Fruit fly (Drosophila melanogaster) whole organism, embryonic: ENCODE measurements around the gene CG18788.

Source experiments
- Atf-2 ChIP-seq: fragments of 200-800 bp; sonication (Bioruptor generic); optimal IDR thresholded peaks from 2 replicates; lab custom pipeline; 2016; ENCODE audit warnings: missing biosample characterization, missing genetic modification characterization
- B-H2 ChIP-seq: fragments of 200-800 bp; sonication (Bioruptor generic); optimal IDR thresholded peaks from 2 replicates; lab custom pipeline; 2018; ENCODE audit warnings: missing biosample characterization, mild to moderate bottlenecking, missing genetic modification characterization
- Blimp-1 ChIP-seq: fragments of 200-800 bp; sonication (Bioruptor generic); optimal IDR thresholded peaks from 3 replicates; lab custom pipeline; 2018; ENCODE audit warnings: missing biosample characterization, missing genetic modification characterization, mild to moderate bottlenecking, moderate library complexity, missing genetic modification reagents
- CG10654 ChIP-seq: fragments of 200-800 bp; sonication (Bioruptor generic); optimal IDR thresholded peaks from 2 replicates; lab custom pipeline; 2016; ENCODE audit warnings: missing biosample characterization, missing genetic modification characterization
- CG11456 ChIP-seq: fragments of 200-800 bp; sonication (Bioruptor generic); IDR thresholded peaks from 3 replicates; pipeline ENCODE4 v1.3.6; 2022; ENCODE audit warnings: missing biosample characterization, missing genetic modification characterization
- CG13894 ChIP-seq: fragments of 200-800 bp; sonication (Bioruptor generic); optimal IDR thresholded peaks from 3 replicates; lab custom pipeline; 2018; ENCODE audit warnings: missing biosample characterization, mild to moderate bottlenecking, missing genetic modification characterization, moderate library complexity
- CG14441 ChIP-seq: fragments of 200-800 bp; sonication (Bioruptor generic); IDR thresholded peaks from 2 replicates; pipeline ENCODE4 v1.3.6; 2022; ENCODE audit warnings: missing biosample characterization, missing genetic modification characterization
- CG14667 ChIP-seq: fragments of 200-800 bp; sonication (Bioruptor generic); IDR thresholded peaks from 2 replicates; pipeline ENCODE4 v1.3.6; 2022; ENCODE audit warnings: missing biosample characterization, missing genetic modification characterization
- CG14710 ChIP-seq: fragments of 200-800 bp; sonication (Bioruptor generic); optimal IDR thresholded peaks from 3 replicates; lab custom pipeline; 2019; ENCODE audit warnings: missing biosample characterization, mild to moderate bottlenecking, missing genetic modification characterization, moderate library complexity
- CG1832 ChIP-seq: fragments of 200-800 bp; sonication (Bioruptor generic); optimal IDR thresholded peaks from 2 replicates; lab custom pipeline; 2017; ENCODE audit warnings: missing biosample characterization, mild to moderate bottlenecking, missing genetic modification characterization, inconsistent platforms
- CG18764 ChIP-seq: fragments of 200-800 bp; sonication (Bioruptor generic); optimal IDR thresholded peaks from 3 replicates; lab custom pipeline; 2016; ENCODE audit warnings: missing biosample characterization, missing genetic modification characterization
- CG3065 ChIP-seq: fragments of 200-800 bp; sonication (Bioruptor generic); optimal IDR thresholded peaks from 2 replicates; lab custom pipeline; 2016; ENCODE audit warnings: missing biosample characterization, missing genetic modification characterization
- CG34224 ChIP-seq: fragments of 200-800 bp; sonication (Bioruptor generic); IDR thresholded peaks from 3 replicates; pipeline ENCODE4 v1.3.6; 2022; ENCODE audit warnings: missing biosample characterization, missing genetic modification characterization; ENCODE audit not compliant: partially characterized antibody
- CG42726 ChIP-seq: fragments of 200-800 bp; sonication (Bioruptor generic); IDR thresholded peaks from 2 replicates; pipeline ENCODE4 v1.3.6; 2022; ENCODE audit warnings: missing biosample characterization, missing genetic modification characterization; ENCODE audit not compliant: partially characterized antibody
- CG6689 ChIP-seq: fragments of 200-800 bp; sonication (Bioruptor generic); IDR thresholded peaks from 2 replicates; pipeline ENCODE4 v1.3.6; 2022; ENCODE audit warnings: missing biosample characterization, missing genetic modification characterization
- CG6791 ChIP-seq: fragments of 200-800 bp; sonication (Bioruptor generic); IDR thresholded peaks from 3 replicates; pipeline ENCODE4 v1.3.6; 2022; ENCODE audit warnings: missing biosample characterization, missing genetic modification characterization; ENCODE audit not compliant: partially characterized antibody
- CG7786 ChIP-seq: fragments of 200-800 bp; sonication (Bioruptor generic); optimal IDR thresholded peaks from 2 replicates; lab custom pipeline; 2016; ENCODE audit warnings: missing biosample characterization, missing genetic modification characterization
- CG7839 ChIP-seq: fragments of 200-800 bp; sonication (Bioruptor generic); optimal IDR thresholded peaks from 3 replicates; lab custom pipeline; 2018; ENCODE audit warnings: missing biosample characterization, mild to moderate bottlenecking, missing genetic modification characterization, moderate library complexity
- CG7987 ChIP-seq: fragments of 200-800 bp; sonication (Bioruptor generic); optimal IDR thresholded peaks from 2 replicates; lab custom pipeline; 2018; ENCODE audit warnings: missing biosample characterization, mild to moderate bottlenecking, missing genetic modification characterization, moderate library complexity
- CG8089 ChIP-seq: fragments of 200-800 bp; sonication (Bioruptor generic); optimal IDR thresholded peaks from 3 replicates; lab custom pipeline; 2016; ENCODE audit warnings: missing biosample characterization, missing genetic modification characterization
- CG9609 ChIP-seq: fragments of 200-800 bp; sonication (Bioruptor generic); optimal IDR thresholded peaks from 3 replicates; lab custom pipeline; 2016; ENCODE audit warnings: missing biosample characterization, missing genetic modification characterization
- Eip74EF ChIP-seq, 2 experiments: fragments of 200-800 bp in 1 of 2; fragments of >200 bp in 1 of 2; sonication (Bioruptor generic) in 1 of 2; optimal IDR thresholded peaks; 2 replicates each; lab custom pipeline; 2017 to 2019; ENCODE audit warnings: missing biosample characterization in 2 of 2, missing genetic modification characterization in 2 of 2, mild to moderate bottlenecking in 1 of 2, moderate library complexity in 1 of 2
- HHEX ChIP-seq: fragments of 200-800 bp; sonication (Bioruptor generic); optimal IDR thresholded peaks from 3 replicates; lab custom pipeline; 2017; ENCODE audit warnings: missing biosample characterization, mild to moderate bottlenecking, missing genetic modification characterization, missing genetic modification reagents
- Hand ChIP-seq: fragments of 200-800 bp; sonication (Bioruptor generic); optimal IDR thresholded peaks from 2 replicates; lab custom pipeline; 2017; ENCODE audit warnings: mild to moderate bottlenecking, missing biosample characterization, missing genetic modification reagents, missing genetic modification characterization
- Hr51 ChIP-seq, 2 experiments: fragments of 200-800 bp; sonication (Bioruptor generic); optimal IDR thresholded peaks; 2 replicates in 1 of 2; 3 replicates in 1 of 2; lab custom pipeline; 2016 to 2018; ENCODE audit warnings: missing biosample characterization in 2 of 2, missing genetic modification characterization in 2 of 2, mild to moderate bottlenecking in 1 of 2, moderate library complexity in 1 of 2
- Med ChIP-seq: fragments of 200-800 bp; sonication (Bioruptor generic); peaks from one replicate; lab custom pipeline; 2016; ENCODE audit warnings: missing biosample characterization, missing genetic modification characterization, mild to moderate bottlenecking, inconsistent platforms, moderate library complexity
- Meics ChIP-seq: fragments of 200-800 bp; sonication (Bioruptor generic); optimal IDR thresholded peaks from 2 replicates; lab custom pipeline; 2017; ENCODE audit warnings: missing biosample characterization, mild to moderate bottlenecking, missing genetic modification characterization
- NK7.1 ChIP-seq: fragments of 200-800 bp; sonication (Bioruptor generic); optimal IDR thresholded peaks from 3 replicates; lab custom pipeline; 2016; ENCODE audit warnings: missing biosample characterization, missing genetic modification characterization
- al ChIP-seq: fragments of 200-800 bp; sonication (Bioruptor generic); IDR thresholded peaks from 2 replicates; pipeline ENCODE4 v1.3.6; 2022; ENCODE audit warnings: missing biosample characterization, missing genetic modification characterization
- bowl ChIP-seq: fragments of 200-800 bp; sonication (Bioruptor generic); IDR thresholded peaks from 2 replicates; pipeline ENCODE4 v1.3.6; 2022; ENCODE audit warnings: missing biosample characterization, missing genetic modification characterization
- ci ChIP-seq: fragments of 200-800 bp; sonication (Bioruptor generic); IDR thresholded peaks from 3 replicates; pipeline ENCODE4 v1.3.6; 2022; ENCODE audit warnings: missing biosample characterization, missing genetic modification characterization
- ems ChIP-seq: fragments of 200-800 bp; sonication (Bioruptor generic); optimal IDR thresholded peaks from 3 replicates; lab custom pipeline; 2016; ENCODE audit warnings: missing biosample characterization, missing genetic modification characterization
- exex ChIP-seq: fragments of 200-800 bp; sonication (Bioruptor generic); optimal IDR thresholded peaks from 4 replicates; lab custom pipeline; 2018; ENCODE audit warnings: missing biosample characterization, mild to moderate bottlenecking, missing genetic modification characterization, moderate library complexity
- eyg ChIP-seq: fragments of 200-800 bp; sonication (Bioruptor generic); optimal IDR thresholded peaks from 3 replicates; lab custom pipeline; 2016; ENCODE audit warnings: missing biosample characterization, missing genetic modification characterization
- gfzf ChIP-seq: fragments of 200-800 bp; sonication (Bioruptor generic); optimal IDR thresholded peaks from 2 replicates; lab custom pipeline; 2016; ENCODE audit warnings: missing biosample characterization, mild to moderate bottlenecking, missing genetic modification characterization, moderate library complexity
- grn ChIP-seq: fragments of 200-800 bp; sonication (Bioruptor generic); optimal IDR thresholded peaks from 3 replicates; lab custom pipeline; 2017; ENCODE audit warnings: missing biosample characterization, missing genetic modification characterization
- kay ChIP-seq: fragments of 200-800 bp; sonication (Bioruptor generic); optimal IDR thresholded peaks from 2 replicates; lab custom pipeline; 2016; ENCODE audit warnings: missing biosample characterization, missing genetic modification characterization
- luna ChIP-seq: fragments of 200-800 bp; sonication (Bioruptor generic); optimal IDR thresholded peaks from 2 replicates; lab custom pipeline; 2016; ENCODE audit warnings: missing biosample characterization, missing genetic modification characterization
- nmo ChIP-seq: fragments of 200-800 bp; sonication (Bioruptor generic); optimal IDR thresholded peaks from 2 replicates; lab custom pipeline; 2018; ENCODE audit warnings: missing biosample characterization, mild to moderate bottlenecking, missing genetic modification characterization, moderate library complexity
- pan ChIP-seq, 4 experiments: fragments of >200 bp in 3 of 4; fragments of 200-800 bp in 1 of 4; sonication (Bioruptor generic) in 1 of 4; optimal IDR thresholded peaks in 3 of 4; IDR thresholded peaks in 1 of 4; 2 replicates each; pipeline versions ENCODE4 v1.3.6 to Lab custom; 2017 to 2022; ENCODE audit warnings: missing biosample characterization in 2 of 4, missing genetic modification characterization in 2 of 4, mixed read lengths in 1 of 4
- phol ChIP-seq: fragments of 200-800 bp; sonication (Bioruptor generic); optimal IDR thresholded peaks from 3 replicates; lab custom pipeline; 2018; ENCODE audit warnings: missing biosample characterization, mild to moderate bottlenecking, missing genetic modification characterization, moderate library complexity
- pzg ChIP-seq: fragments of 200-800 bp; sonication (Bioruptor generic); optimal IDR thresholded peaks from 3 replicates; lab custom pipeline; 2018; ENCODE audit warnings: missing biosample characterization, mild to moderate bottlenecking, missing genetic modification characterization, moderate library complexity
- sna ChIP-seq: fragments of 200-800 bp; sonication (Bioruptor generic); IDR thresholded peaks from 2 replicates; pipeline ENCODE4 v1.3.6; 2022; ENCODE audit warnings: missing biosample characterization, missing genetic modification characterization; ENCODE audit not compliant: partially characterized antibody
- ssp ChIP-seq: fragments of 200-800 bp; sonication (Bioruptor generic); IDR thresholded peaks from 2 replicates; pipeline ENCODE4 v1.3.6; 2022; ENCODE audit warnings: missing biosample characterization, missing genetic modification characterization
- tup ChIP-seq: fragments of 200-800 bp; sonication (Bioruptor generic); optimal IDR thresholded peaks from 2 replicates; lab custom pipeline; 2016; ENCODE audit warnings: missing biosample characterization, mild to moderate bottlenecking, missing genetic modification characterization, moderate library complexity
- vfl ChIP-seq: fragments of 200-800 bp; sonication (Bioruptor generic); optimal IDR thresholded peaks from 2 replicates; lab custom pipeline; 2016; ENCODE audit warnings: missing biosample characterization, missing genetic modification characterization
- yki ChIP-seq: fragments of >200 bp; optimal IDR thresholded peaks from 3 replicates; lab custom pipeline; 2018
- zfh1 ChIP-seq: fragments of 200-800 bp; sonication (Bioruptor generic); IDR thresholded peaks from 3 replicates; pipeline ENCODE4 v1.3.6; 2022; ENCODE audit warnings: missing biosample characterization, missing genetic modification characterization
- zfh2 ChIP-seq: fragments of 200-800 bp; sonication (Bioruptor generic); optimal IDR thresholded peaks from 2 replicates; lab custom pipeline; 2016; ENCODE audit warnings: missing biosample characterization, missing genetic modification characterization

The CG18788 gene

dm6 chr2L:12033890-12034289 is at the start of gene CG18788:
Gene CG18788 (plus strand): TSS chr2L:12034190.
- TF ChIP-seq ci (GFP tag; lab: Robert Waterston, UW): no peak
- TF ChIP-seq eyg: no peak
- TF ChIP-seq CG42726 (GFP tag; lab: Robert Waterston, UW): no peak
- TF ChIP-seq Hand (GFP tag; lab: Kevin White, UChicago): no peak
- no peak for TF ChIP-seq CG1832 (GFP tag; lab: Kevin White, UChicago)
- TF ChIP-seq ems: no peak
- no peak for TF ChIP-seq pan (optimal IDR thresholded peaks at IDR 0.05; lab: Kevin White, UChicago)
- no peak for TF ChIP-seq pan (GFP tag; optimal IDR thresholded peaks at IDR 0.05 in 1 of 2, IDR thresholded peaks at IDR 0.05 in 1 of 2)
- TF ChIP-seq CG34224 (GFP tag; lab: Robert Waterston, UW): no peak
- TF ChIP-seq HHEX (GFP tag; lab: Kevin White, UChicago): no peak
- TF ChIP-seq sna (GFP tag; lab: Robert Waterston, UW): no peak
- no peak for TF ChIP-seq Med (GFP tag; lab: Kevin White, UChicago)
- no peak for TF ChIP-seq CG10654
- TF ChIP-seq Eip74EF (GFP tag; optimal IDR thresholded peaks at IDR 0.05; lab: Kevin White, UChicago): no peak
- TF ChIP-seq, all 482 proteins: peak for 0

- TF ChIP-seq yki (peak; percentile 65), phol (tag; lab: Kevin White, UChicago) (peak; percentile 68), CG14667 (GFP tag; lab: Robert Waterston, UW) (peak; percentile 20; the same call in 1 of the 2 replicates), zfh1 (peak; percentile 49; the same call in 1 of the 3 replicates), zfh2 (GFP tag; lab: Kevin White, UChicago) (peak; percentile 67), luna (GFP tag; lab: Kevin White, UChicago) (no peak), NK7.1 (GFP tag; lab: Kevin White, UChicago) (no peak), CG8089 (GFP tag; lab: Kevin White, UChicago) (no peak), CG7786 (GFP tag; lab: Kevin White, UChicago) (peak; percentile 55), CG7987 (GFP tag; lab: Kevin White, UChicago) (no peak), CG18764 (peak; percentile 14), gfzf (GFP tag; lab: Kevin White, UChicago) (peak; percentile 83), CG6791 (GFP tag; lab: Robert Waterston, UW) (no peak), CG14441 (GFP tag; lab: Robert Waterston, UW) (peak; percentile 41; the same call in 1 of the 2 replicates), CG11456 (GFP tag; lab: Robert Waterston, UW) (no peak), Hr51 (GFP tag; optimal IDR thresholded peaks at IDR 0.05; lab: Kevin White, UChicago) (peak in 1 of 2 experiments; percentile 54), pzg (GFP tag; lab: Kevin White, UChicago) (peak; percentile 63), CG3065 (GFP tag; lab: Kevin White, UChicago) (no peak), exex (tag; lab: Kevin White, UChicago) (peak; percentile 19), ssp (GFP tag; lab: Robert Waterston, UW) (no peak), Meics (GFP tag; lab: Kevin White, UChicago) (peak; percentile 47), CG7839 (tag; lab: Kevin White, UChicago) (peak; percentile 45), nmo (GFP tag; lab: Kevin White, UChicago) (peak; percentile 69), al (GFP tag; lab: Robert Waterston, UW) (peak; percentile 37; the same call in 1 of the 2 replicates), CG9609 (peak; percentile 50), CG1832 (GFP tag; lab: Kevin White, UChicago) (no peak), grn (GFP tag; lab: Kevin White, UChicago) (no peak), Blimp-1 (GFP tag; lab: Kevin White, UChicago) (no peak), CG6689 (GFP tag; lab: Robert Waterston, UW) (0 out of 2 replicates have a peak, but pooled peaks have one; percentile 27), CG14710 (tag; lab: Kevin White, UChicago) (peak; percentile 83), B-H2 (GFP tag; lab: Kevin White, UChicago) (peak; percentile 36), vfl (GFP tag; lab: Kevin White, UChicago) (peak; percentile 41), bowl (GFP tag; lab: Robert Waterston, UW) (no peak), tup (GFP tag; lab: Kevin White, UChicago) (no peak), kay (GFP tag; lab: Kevin White, UChicago) (no peak), Atf-2 (GFP tag; lab: Kevin White, UChicago) (peak; percentile 3), CG13894 (tag; lab: Kevin White, UChicago) (peak; percentile 54)
Measured at dm6 chr2L:11987945-11988344, 46.0 kb upstream of the CG18788 start, which contains the start of the genes CG6686 and CG34163. Gene CG6686 (minus strand): TSS chr2L:11988039. Gene CG34163 (plus strand): TSS chr2L:11988270.
